Worm (Caenorhabditis elegans): ENCODE measurements around the gene rbmx-2.

The rbmx-2 gene

ce11 chrII:6149434-6149833 is 47.3 kb downstream of the rbmx-2 start:
- TF ChIP-seq lsy-2 (tag; optimal IDR thresholded peaks at IDR 0.05) (peak in 1 of 2 experiments; percentile 0), ama-1 (optimal IDR thresholded peaks at IDR 0.05) (no peak), dmd-4 (tag; optimal IDR thresholded peaks at IDR 0.05) (no peak), egl-27 (tag; optimal IDR thresholded peaks at IDR 0.05) (no peak), gmeb-1 (tag; optimal IDR thresholded peaks at IDR 0.05) (no peak), aly-2 (tag; optimal IDR thresholded peaks at IDR 0.05) (no peak)

- TF ChIP-seq aly-2 (tag; optimal IDR thresholded peaks at IDR 0.05) (no peak), lin-13 (GFP tag; optimal IDR thresholded peaks at IDR 0.05) (no peak), lsy-2 (tag; optimal IDR thresholded peaks at IDR 0.05) (peak in 1 of 2 experiments; percentile 21), zag-1 (tag; optimal IDR thresholded peaks at IDR 0.05) (peak; percentile 14), sma-9 (GFP tag; optimal IDR thresholded peaks at IDR 0.05) (peak; percentile 33), sma-9 (tag; optimal IDR thresholded peaks at IDR 0.05) (no peak)
These were observed 48.4 kb downstream of the rbmx-2 start for ce11 chrII:6148369-6148768.

ce11 chrII:6147131-6147530 is 49.6 kb downstream of the rbmx-2 start:
- no peak for TF ChIP-seq blmp-1 (tag; optimal IDR thresholded peaks at IDR 0.05; ENCODE audit: insufficient read depth)
- TF ChIP-seq elt-1 (tag; optimal IDR thresholded peaks at IDR 0.05), result no peak
- TF ChIP-seq ama-1 (optimal IDR thresholded peaks at IDR 0.05), result no peak
- no peak for TF ChIP-seq gmeb-1 (tag; optimal IDR thresholded peaks at IDR 0.05)
- TF ChIP-seq nhr-10 (tag; optimal IDR thresholded peaks at IDR 0.05), result no peak
- TF ChIP-seq aly-2 (tag; optimal IDR thresholded peaks at IDR 0.05), result no peak

All from whole organism, L2 larva.